Worm (Caenorhabditis elegans) whole organism, late embryonic: Measurements from ENCODE around the gene clec-221.
A peak's percentile ranks its signal among the peaks of the same experiment; 100 is the strongest.

ENCODE experiments used
- C08G9.2 ChIP-seq: sonication (generic microtip); optimal IDR thresholded peaks from 2 replicates; lab custom pipeline; 2016; ENCODE audit warnings: mild to moderate bottlenecking, missing genetic modification characterization, moderate library complexity, missing compliant biosample characterization
- K02D7.2 ChIP-seq: sonication (generic microtip); optimal IDR thresholded peaks from 2 replicates; lab custom pipeline; 2017; ENCODE audit warnings: mild to moderate bottlenecking, missing genetic modification characterization, missing compliant biosample characterization
- ceh-2 ChIP-seq: sonication (generic microtip); optimal IDR thresholded peaks from 2 replicates; lab custom pipeline; 2016; ENCODE audit warnings: missing genotype, missing genetic modification characterization, missing compliant biosample characterization
- ceh-30 ChIP-seq: fragments of 150-350 bp; optimal IDR thresholded peaks from 2 replicates; lab custom pipeline; 2014; ENCODE audit warnings: missing biosample characterization, missing genetic modification characterization
- ceh-31 ChIP-seq: sonication (generic microtip); optimal IDR thresholded peaks from 2 replicates; lab custom pipeline; 2016; ENCODE audit warnings: missing genetic modification characterization, missing compliant biosample characterization
- ceh-34 ChIP-seq: sonication (generic microtip); optimal IDR thresholded peaks from 2 replicates; lab custom pipeline; 2016; ENCODE audit warnings: mild to moderate bottlenecking, missing genetic modification characterization, missing compliant biosample characterization
- ceh-48 ChIP-seq: sonication (generic microtip); optimal IDR thresholded peaks from 2 replicates; lab custom pipeline; 2016; ENCODE audit warnings: missing genetic modification characterization, inconsistent platforms, missing compliant biosample characterization
- ceh-6 ChIP-seq: fragments of 200-800 bp; sonication (Bioruptor generic); optimal IDR thresholded peaks from 2 replicates; lab custom pipeline; 2018; ENCODE audit warnings: mild to moderate bottlenecking, missing genetic modification characterization, missing compliant biosample characterization
- dmd-4 ChIP-seq: sonication (generic microtip); optimal IDR thresholded peaks from 2 replicates; lab custom pipeline; 2016; ENCODE audit warnings: borderline replicate concordance, missing genetic modification characterization, missing compliant biosample characterization
- elt-2 ChIP-seq: sonication (generic microtip); optimal IDR thresholded peaks from 2 replicates; lab custom pipeline; 2016; ENCODE audit warnings: missing genetic modification reagents, missing genetic modification characterization, missing compliant biosample characterization
- hlh-13 ChIP-seq: fragments of 200-800 bp; sonication (Bioruptor generic); optimal IDR thresholded peaks from 2 replicates; lab custom pipeline; 2018; ENCODE audit warnings: mild to moderate bottlenecking, missing genetic modification characterization, missing compliant biosample characterization
- hlh-15 ChIP-seq: sonication (generic microtip); optimal IDR thresholded peaks from 2 replicates; lab custom pipeline; 2016; ENCODE audit warnings: missing genetic modification characterization, missing compliant biosample characterization
- lin-11 ChIP-seq: fragments of 200-800 bp; sonication (Bioruptor generic); optimal IDR thresholded peaks from 2 replicates; lab custom pipeline; 2018; ENCODE audit warnings: mild to moderate bottlenecking, missing genetic modification characterization, missing compliant biosample characterization
- sdc-2 ChIP-seq: sonication (generic microtip); optimal IDR thresholded peaks from 2 replicates; lab custom pipeline; 2016; ENCODE audit warnings: missing genotype, missing genetic modification characterization, missing compliant biosample characterization
- syd-9 ChIP-seq: sonication (generic microtip); optimal IDR thresholded peaks from 2 replicates; lab custom pipeline; 2016; ENCODE audit warnings: mild to moderate bottlenecking, missing genetic modification characterization, moderate library complexity, missing compliant biosample characterization
- unc-3 ChIP-seq, 2 experiments: fragments of 200-800 bp in 1 of 2; sonication (Bioruptor generic) in 1 of 2; sonication (generic microtip) in 1 of 2; conservative IDR thresholded peaks in 1 of 2; optimal IDR thresholded peaks in 1 of 2; 2 replicates each; pipeline versions ENCODE4 v1.3.6 to Lab custom; 2016 to 2022; ENCODE audit warnings: missing compliant biosample characterization in 2 of 2, missing genetic modification characterization in 2 of 2, missing genetic modification reagents in 1 of 2
- unc-42 ChIP-seq: sonication (generic microtip); optimal IDR thresholded peaks from 2 replicates; lab custom pipeline; 2016; ENCODE audit warnings: missing genotype, missing genetic modification characterization, missing compliant biosample characterization
- zip-5 ChIP-seq: sonication (generic microtip); optimal IDR thresholded peaks from 2 replicates; lab custom pipeline; 2016; ENCODE audit warnings: missing genetic modification characterization, missing compliant biosample characterization
- ztf-16 ChIP-seq: sonication (generic microtip); optimal IDR thresholded peaks from 2 replicates; lab custom pipeline; 2017; ENCODE audit warnings: missing genetic modification characterization, missing compliant biosample characterization

The clec-221 gene

ce11 chrV:10909071-10909470 is 45.2 kb downstream of the clec-221 start, which contains the start of gene zzz-1:
Gene zzz-1, minus strand, starts transcription at chrV:10909171.
- no peak for TF ChIP-seq hlh-13 (GFP tag; lab: Kevin White, UChicago)
- TF ChIP-seq C08G9.2 (tag; lab: Kevin White, UChicago), result no peak
- TF ChIP-seq hlh-15 (tag; lab: Kevin White, UChicago), result no peak
- no peak for TF ChIP-seq dmd-4 (tag; lab: Kevin White, UChicago)
- TF ChIP-seq sdc-2 (tag; lab: Kevin White, UChicago), result no peak
- no peak for TF ChIP-seq ceh-6 (GFP tag; lab: Kevin White, UChicago)
- no peak for TF ChIP-seq ceh-34 (tag; lab: Kevin White, UChicago)
- TF ChIP-seq ztf-16 (tag; lab: Kevin White, UChicago), result no peak
- TF ChIP-seq ceh-2 (tag; lab: Kevin White, UChicago), result no peak
- no peak for TF ChIP-seq zip-5 (tag; lab: Kevin White, UChicago)
- TF ChIP-seq lin-11 (tag; lab: Kevin White, UChicago), result no peak
- TF ChIP-seq, all 69 proteins: peak for 0

- TF ChIP-seq ceh-2 (tag; lab: Kevin White, UChicago), result no peak
- TF ChIP-seq elt-2 (tag; lab: Kevin White, UChicago), result no peak
- TF ChIP-seq ceh-48, result peak; percentile 18
- TF ChIP-seq hlh-13 (GFP tag; lab: Kevin White, UChicago), result no peak
- peak; percentile 9 for TF ChIP-seq ceh-31 (tag; lab: Kevin White, UChicago)
- TF ChIP-seq unc-42 (tag; lab: Kevin White, UChicago), result peak; percentile 58
- TF ChIP-seq dmd-4 (tag; lab: Kevin White, UChicago), result no peak
- no peak for TF ChIP-seq unc-3 (GFP tag; conservative IDR thresholded peaks at IDR 0.05; lab: Robert Waterston, UW)
- TF ChIP-seq unc-3 (tag; optimal IDR thresholded peaks at IDR 0.05; lab: Kevin White, UChicago), result no peak
- no peak for TF ChIP-seq K02D7.2
- no peak for TF ChIP-seq ceh-30 (tag; lab: Kevin White, UChicago)
Measured at ce11 chrV:10904795-10905194, 49.4 kb downstream of the clec-221 start.

- TF ChIP-seq unc-42 (tag; lab: Kevin White, UChicago) (peak; percentile 23), syd-9 (tag; lab: Kevin White, UChicago) (no peak)
Measured at ce11 chrV:10903748-10904147, 50.5 kb downstream of the clec-221 start, which contains the start of gene F32D8.15. Gene F32D8.15, plus strand, starts transcription at chrV:10904048.
